Fruit fly (Drosophila melanogaster): Measurements from ENCODE around the gene CG11357.

dm6 chr3L:4575392-4575791 is 33.5 kb downstream of the CG11357 start:
- TF ChIP-seq Eip93F (GFP tag; optimal IDR thresholded peaks at IDR 0.05), result no peak
- no peak for TF ChIP-seq CG11294 (GFP tag; IDR thresholded peaks at IDR 0.05)
- TF ChIP-seq Blimp-1 (GFP tag; optimal IDR thresholded peaks at IDR 0.05), result no peak
